Worm (Caenorhabditis elegans) whole organism, late embryonic: ENCODE measurements around the gene unc-53.
A peak's percentile ranks its signal among the peaks of the same experiment; 100 is the strongest.

Source experiments
- C08G9.2 ChIP-seq: sonication (generic microtip); optimal IDR thresholded peaks from 2 replicates; lab custom pipeline; 2016; ENCODE audit warnings: mild to moderate bottlenecking, missing genetic modification characterization, moderate library complexity, missing compliant biosample characterization
- K02D7.2 ChIP-seq: sonication (generic microtip); optimal IDR thresholded peaks from 2 replicates; lab custom pipeline; 2017; ENCODE audit warnings: mild to moderate bottlenecking, missing genetic modification characterization, missing compliant biosample characterization
- ahr-1 ChIP-seq: sonication (generic microtip); optimal IDR thresholded peaks from 2 replicates; lab custom pipeline; 2016; ENCODE audit warnings: missing genetic modification characterization, missing compliant biosample characterization
- ama-1 ChIP-seq: fragments of 150-350 bp; optimal IDR thresholded peaks from 2 replicates; lab custom pipeline; 2014
- ceh-14 ChIP-seq: sonication (generic microtip); optimal IDR thresholded peaks from 2 replicates; lab custom pipeline; 2016; ENCODE audit warnings: missing genotype, missing genetic modification characterization, missing compliant biosample characterization
- ceh-18 ChIP-seq: sonication (generic microtip); optimal IDR thresholded peaks from 2 replicates; lab custom pipeline; 2016; ENCODE audit warnings: missing genetic modification characterization, missing compliant biosample characterization
- ceh-19 ChIP-seq: fragments of 200-800 bp; sonication (Bioruptor generic); optimal IDR thresholded peaks from 2 replicates; lab custom pipeline; 2018; ENCODE audit warnings: mild to moderate bottlenecking, missing genetic modification characterization, missing compliant biosample characterization
- ceh-2 ChIP-seq: sonication (generic microtip); optimal IDR thresholded peaks from 2 replicates; lab custom pipeline; 2016; ENCODE audit warnings: missing genotype, missing genetic modification characterization, missing compliant biosample characterization
- ceh-22 ChIP-seq: sonication (generic microtip); optimal IDR thresholded peaks from 2 replicates; lab custom pipeline; 2017; ENCODE audit warnings: missing biosample characterization, missing genetic modification characterization
- ceh-24 ChIP-seq: sonication (generic microtip); optimal IDR thresholded peaks from 2 replicates; lab custom pipeline; 2016; ENCODE audit warnings: mild to moderate bottlenecking, missing genetic modification characterization, missing compliant biosample characterization
- ceh-31 ChIP-seq: sonication (generic microtip); optimal IDR thresholded peaks from 2 replicates; lab custom pipeline; 2016; ENCODE audit warnings: missing genetic modification characterization, missing compliant biosample characterization
- ceh-34 ChIP-seq: sonication (generic microtip); optimal IDR thresholded peaks from 2 replicates; lab custom pipeline; 2016; ENCODE audit warnings: mild to moderate bottlenecking, missing genetic modification characterization, missing compliant biosample characterization
- ceh-48 ChIP-seq: sonication (generic microtip); optimal IDR thresholded peaks from 2 replicates; lab custom pipeline; 2016; ENCODE audit warnings: missing genetic modification characterization, inconsistent platforms, missing compliant biosample characterization
- ceh-6 ChIP-seq: fragments of 200-800 bp; sonication (Bioruptor generic); optimal IDR thresholded peaks from 2 replicates; lab custom pipeline; 2018; ENCODE audit warnings: mild to moderate bottlenecking, missing genetic modification characterization, missing compliant biosample characterization
- che-1 ChIP-seq: sonication (generic microtip); optimal IDR thresholded peaks from 2 replicates; lab custom pipeline; 2016; ENCODE audit warnings: mild to moderate bottlenecking, missing genetic modification characterization, missing compliant biosample characterization
- dmd-4 ChIP-seq: sonication (generic microtip); optimal IDR thresholded peaks from 2 replicates; lab custom pipeline; 2016; ENCODE audit warnings: borderline replicate concordance, missing genetic modification characterization, missing compliant biosample characterization
- dve-1 ChIP-seq: sonication (generic microtip); optimal IDR thresholded peaks from 2 replicates; lab custom pipeline; 2017; ENCODE audit warnings: antibody characterized with exemption, mild to moderate bottlenecking, missing genetic modification characterization, missing compliant biosample characterization
- elt-4 ChIP-seq: sonication (generic microtip); optimal IDR thresholded peaks from 2 replicates; lab custom pipeline; 2016; ENCODE audit warnings: missing genetic modification characterization, missing compliant biosample characterization
- ets-4 ChIP-seq: sonication (generic microtip); optimal IDR thresholded peaks from 2 replicates; lab custom pipeline; 2016; ENCODE audit warnings: missing genetic modification characterization, missing compliant biosample characterization
- fkh-10 ChIP-seq: fragments of 150-350 bp; optimal IDR thresholded peaks from 2 replicates; lab custom pipeline; 2014; ENCODE audit warnings: missing biosample characterization, missing genetic modification reagents, missing genetic modification characterization
- fkh-6 ChIP-seq: sonication (generic microtip); optimal IDR thresholded peaks from 2 replicates; lab custom pipeline; 2016; ENCODE audit warnings: missing genetic modification characterization, missing compliant biosample characterization
- hlh-13 ChIP-seq: fragments of 200-800 bp; sonication (Bioruptor generic); optimal IDR thresholded peaks from 2 replicates; lab custom pipeline; 2018; ENCODE audit warnings: mild to moderate bottlenecking, missing genetic modification characterization, missing compliant biosample characterization
- hlh-30 ChIP-seq: sonication (generic microtip); optimal IDR thresholded peaks from 2 replicates; lab custom pipeline; 2017; ENCODE audit warnings: antibody characterized with exemption, missing genetic modification characterization, missing compliant biosample characterization; ENCODE audit not compliant: insufficient read depth
- hlh-8 ChIP-seq: sonication (generic microtip); optimal IDR thresholded peaks from 2 replicates; lab custom pipeline; 2016; ENCODE audit warnings: missing genotype, missing genetic modification characterization, missing compliant biosample characterization
- madf-2 ChIP-seq: sonication (generic microtip); optimal IDR thresholded peaks from 2 replicates; lab custom pipeline; 2017; ENCODE audit warnings: missing genetic modification characterization, missing compliant biosample characterization
- mec-3 ChIP-seq: sonication (generic microtip); optimal IDR thresholded peaks from 2 replicates; lab custom pipeline; 2016; ENCODE audit warnings: borderline replicate concordance, missing genetic modification characterization, missing compliant biosample characterization
- nfya-1 ChIP-seq: sonication (generic microtip); optimal IDR thresholded peaks from 2 replicates; lab custom pipeline; 2017; ENCODE audit warnings: missing genetic modification characterization, mild to moderate bottlenecking, missing compliant biosample characterization, antibody characterized with exemption, moderate library complexity
- nhr-11 ChIP-seq: fragments of 150-350 bp; optimal IDR thresholded peaks from 2 replicates; lab custom pipeline; 2014; ENCODE audit warnings: missing biosample characterization, missing genetic modification characterization
- nhr-232 ChIP-seq: sonication (generic microtip); optimal IDR thresholded peaks from 2 replicates; lab custom pipeline; 2016; ENCODE audit warnings: missing genetic modification characterization, missing compliant biosample characterization
- npax-4 ChIP-seq: sonication (generic microtip); optimal IDR thresholded peaks from 2 replicates; lab custom pipeline; 2016; ENCODE audit warnings: missing genetic modification characterization, missing compliant biosample characterization
- pat-9 ChIP-seq: fragments of 200-800 bp; sonication (Bioruptor generic); optimal IDR thresholded peaks from 2 replicates; lab custom pipeline; 2018; ENCODE audit warnings: mild to moderate bottlenecking, missing genetic modification characterization, moderate library complexity, missing compliant biosample characterization
- pax-1 ChIP-seq: fragments of 150-350 bp; optimal IDR thresholded peaks from 2 replicates; lab custom pipeline; 2014; ENCODE audit warnings: missing biosample characterization, missing genetic modification characterization
- pqm-1 ChIP-seq: sonication (generic microtip); optimal IDR thresholded peaks from 2 replicates; lab custom pipeline; 2016; ENCODE audit warnings: missing genetic modification characterization, missing compliant biosample characterization
- pros-1 ChIP-seq: fragments of 150-350 bp; optimal IDR thresholded peaks from 2 replicates; lab custom pipeline; 2014; ENCODE audit warnings: missing biosample characterization, missing genetic modification reagents, missing genetic modification characterization
- ref-2 ChIP-seq: sonication (generic microtip); optimal IDR thresholded peaks from 2 replicates; lab custom pipeline; 2016; ENCODE audit warnings: missing genetic modification characterization, missing compliant biosample characterization
- sdc-2 ChIP-seq: sonication (generic microtip); optimal IDR thresholded peaks from 2 replicates; lab custom pipeline; 2016; ENCODE audit warnings: missing genotype, missing genetic modification characterization, missing compliant biosample characterization
- syd-9 ChIP-seq: sonication (generic microtip); optimal IDR thresholded peaks from 2 replicates; lab custom pipeline; 2016; ENCODE audit warnings: mild to moderate bottlenecking, missing genetic modification characterization, moderate library complexity, missing compliant biosample characterization
- tbx-2 ChIP-seq: sonication (generic microtip); optimal IDR thresholded peaks from 2 replicates; lab custom pipeline; 2016; ENCODE audit warnings: missing genetic modification characterization, missing compliant biosample characterization
- tbx-7 ChIP-seq: sonication (generic microtip); optimal IDR thresholded peaks from 2 replicates; lab custom pipeline; 2016; ENCODE audit warnings: missing genotype, missing genetic modification characterization, missing compliant biosample characterization
- unc-42 ChIP-seq: sonication (generic microtip); optimal IDR thresholded peaks from 2 replicates; lab custom pipeline; 2016; ENCODE audit warnings: missing genotype, missing genetic modification characterization, missing compliant biosample characterization
- unc-55 ChIP-seq: sonication (generic microtip); optimal IDR thresholded peaks from 2 replicates; lab custom pipeline; 2017; ENCODE audit warnings: missing biosample characterization, missing genetic modification reagents, missing genetic modification characterization
- zip-5 ChIP-seq: sonication (generic microtip); optimal IDR thresholded peaks from 2 replicates; lab custom pipeline; 2016; ENCODE audit warnings: missing genetic modification characterization, missing compliant biosample characterization

unc-53 gene

ce11 chrII:11072565-11072964 is 16.7 kb downstream of the unc-53 start:
- peak; percentile 2 for TF ChIP-seq ceh-31 (tag; lab: Kevin White, UChicago)
- no peak for TF ChIP-seq npax-4
- TF ChIP-seq ceh-14, result peak; percentile 16
- peak; percentile 54 for TF ChIP-seq unc-42
- peak; percentile 0 for TF ChIP-seq unc-55 (GFP tag; lab: Kevin White, UChicago)
- TF ChIP-seq, all 69 proteins: peak for 4

ce11 chrII:11064191-11064695 is 25.0 kb downstream of the unc-53 start:
- peak; percentile 20 for TF ChIP-seq ref-2 (tag; lab: Kevin White, UChicago)
- no peak for TF ChIP-seq ets-4 (tag; lab: Kevin White, UChicago)

- no peak for TF ChIP-seq pros-1 (tag; lab: Kevin White, UChicago)
- no peak for TF ChIP-seq nfya-1 (tag; lab: Kevin White, UChicago)
Observed at ce11 chrII:11057256-11057655, 32.0 kb downstream of the unc-53 start.

ce11 chrII:11055223-11055622 is 34.0 kb downstream of the unc-53 start, which contains the start of gene F45E10.2:
TSS of gene F45E10.2 (minus strand) at chrII:11055323.
- TF ChIP-seq sdc-2, result no peak
- TF ChIP-seq tbx-2 (tag; lab: Kevin White, UChicago), result no peak
- TF ChIP-seq pros-1 (tag; lab: Kevin White, UChicago), result no peak
- no peak for TF ChIP-seq zip-5 (tag; lab: Kevin White, UChicago)
- TF ChIP-seq hlh-30 (tag; lab: Kevin White, UChicago), result no peak
- no peak for TF ChIP-seq nhr-232 (tag; lab: Kevin White, UChicago)
- TF ChIP-seq ref-2 (tag; lab: Kevin White, UChicago), result no peak
- no peak for TF ChIP-seq K02D7.2 (tag; lab: Kevin White, UChicago)
- TF ChIP-seq pax-1, result no peak
- TF ChIP-seq mec-3 (tag; lab: Kevin White, UChicago), result no peak
- TF ChIP-seq ceh-34 (tag; lab: Kevin White, UChicago), result no peak
- no peak for TF ChIP-seq ets-4 (tag; lab: Kevin White, UChicago)
- TF ChIP-seq hlh-8, result no peak
- no peak for TF ChIP-seq elt-4 (tag; lab: Kevin White, UChicago)
- no peak for TF ChIP-seq ceh-31 (tag; lab: Kevin White, UChicago)
- no peak for TF ChIP-seq ama-1 (lab: Kevin White, UChicago)
- TF ChIP-seq ceh-6 (GFP tag; lab: Kevin White, UChicago), result no peak
- no peak for TF ChIP-seq hlh-13 (GFP tag; lab: Kevin White, UChicago)

DNA sequence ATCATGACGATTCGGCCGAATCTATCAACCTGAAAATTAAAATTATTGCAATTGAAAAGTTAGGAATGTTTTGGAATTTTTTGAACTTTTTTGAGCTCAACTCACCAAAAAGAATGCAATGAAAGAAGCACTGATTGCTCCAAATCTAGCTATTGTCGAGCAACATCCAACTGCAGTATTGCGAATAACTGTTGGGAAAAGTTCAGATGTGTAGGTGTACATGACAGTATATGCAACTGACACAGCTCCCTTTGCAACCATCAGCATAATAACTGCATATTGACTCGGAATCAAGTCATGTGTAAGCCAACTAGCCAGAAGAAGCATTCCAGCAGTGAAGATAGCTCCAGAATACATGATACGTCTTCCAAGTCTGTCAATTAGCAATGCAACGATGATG is 36.7 kb downstream of the unc-53 start:
- no peak for TF ChIP-seq tbx-7 (tag; lab: Kevin White, UChicago)
- no peak for TF ChIP-seq fkh-6
- TF ChIP-seq pat-9, result no peak
- no peak for TF ChIP-seq fkh-10 (GFP tag; lab: Kevin White, UChicago)
- TF ChIP-seq ahr-1, result no peak
- TF ChIP-seq ceh-18 (tag; lab: Kevin White, UChicago), result no peak
- TF ChIP-seq zip-5 (tag; lab: Kevin White, UChicago), result no peak
- TF ChIP-seq nfya-1 (tag; lab: Kevin White, UChicago), result no peak
- no peak for TF ChIP-seq ceh-24 (tag; lab: Kevin White, UChicago)
- no peak for TF ChIP-seq C08G9.2 (tag; lab: Kevin White, UChicago)
- no peak for TF ChIP-seq npax-4
- TF ChIP-seq ceh-48 (tag; lab: Kevin White, UChicago), result no peak
- TF ChIP-seq, all 69 proteins: peak for 0

- TF ChIP-seq dve-1 (no peak), dmd-4 (tag; lab: Kevin White, UChicago) (no peak), ceh-22 (tag; lab: Kevin White, UChicago) (no peak), ceh-31 (tag; lab: Kevin White, UChicago) (no peak), K02D7.2 (tag; lab: Kevin White, UChicago) (no peak), ceh-19 (no peak), pax-1 (no peak), ceh-2 (no peak), syd-9 (tag; lab: Kevin White, UChicago) (no peak), C08G9.2 (tag; lab: Kevin White, UChicago) (no peak), elt-4 (tag; lab: Kevin White, UChicago) (no peak), pqm-1 (tag; lab: Kevin White, UChicago) (no peak), ceh-14 (no peak), madf-2 (tag; lab: Kevin White, UChicago) (no peak), che-1 (no peak), nhr-11 (tag; lab: Kevin White, UChicago) (no peak)
- TF ChIP-seq, all 69 proteins: peak for 0
Observed at ce11 chrII:11050678-11051077, 38.6 kb downstream of the unc-53 start.
